Worm (Caenorhabditis elegans) whole organism, L4/young adult: ENCODE data around the gene meg-4.
"Not testable (repeated sequence)": the region's sequence is repeated elsewhere in the genome, so short reads cannot be mapped to it uniquely, and the experiment has no call there.

Experiments used
- W03F9.2 ChIP-seq: fragments of 150-350 bp; optimal IDR thresholded peaks from 2 replicates; lab custom pipeline; 2014; ENCODE audit warnings: missing biosample characterization, missing genetic modification characterization
- dao-5 ChIP-seq: sonication (generic microtip); optimal IDR thresholded peaks from 2 replicates; lab custom pipeline; 2016; ENCODE audit warnings: missing genotype, missing genetic modification characterization, moderate library complexity, missing compliant biosample characterization
- him-1 ChIP-seq: sonication (generic microtip); optimal IDR thresholded peaks from 2 replicates; lab custom pipeline; 2016; ENCODE audit warnings: missing genotype, missing genetic modification reagents, missing genetic modification characterization, missing compliant biosample characterization

meg-4 gene

ce11 chrX:1690894-1691293 lies 8.1 kb downstream of the meg-4 start, which contains the start of gene C36C9.6:
Gene C36C9.6, minus strand, starts transcription at chrX:1690994.
- TF ChIP-seq him-1 (tag; lab: Kevin White, UChicago); W03F9.2; dao-5 (tag; lab: Kevin White, UChicago): not testable (repeated sequence)

- not testable (repeated sequence) for TF ChIP-seq dao-5 (tag; lab: Kevin White, UChicago); him-1 (tag; lab: Kevin White, UChicago); W03F9.2
These were observed 14.1 kb downstream of the meg-4 start, which contains the start of gene C36C9.4 for ce11 chrX:1696879-1697278. Gene C36C9.4, minus strand, starts transcription at chrX:1696979.

DNA sequence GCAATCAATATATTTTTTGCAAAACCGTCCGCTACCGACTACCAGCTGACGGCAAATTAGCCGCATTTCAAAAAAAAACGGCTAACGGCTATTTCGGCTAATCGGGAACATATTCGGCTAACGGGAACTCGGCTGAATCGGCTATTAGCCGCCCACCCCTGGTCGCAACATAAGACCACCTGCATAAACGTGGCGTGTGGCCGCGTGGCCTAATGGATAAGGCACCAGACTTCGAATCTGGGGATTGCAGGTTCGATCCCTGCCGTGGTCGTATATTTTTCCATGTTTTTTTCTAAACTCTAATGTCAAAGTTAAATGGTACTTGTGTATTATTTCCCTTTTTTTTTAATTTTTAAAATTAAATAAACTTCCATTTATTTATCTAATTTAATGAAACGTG lies 15.7 kb downstream of the meg-4 start:
- no peak for TF ChIP-seq dao-5 (tag; lab: Kevin White, UChicago)
- TF ChIP-seq him-1 (tag; lab: Kevin White, UChicago), result no peak
- TF ChIP-seq W03F9.2, result no peak

ce11 chrX:1703049-1703448 lies 20.3 kb downstream of the meg-4 start:
- TF ChIP-seq W03F9.2 (no peak), dao-5 (tag; lab: Kevin White, UChicago) (no peak), him-1 (tag; lab: Kevin White, UChicago) (no peak)

DNA sequence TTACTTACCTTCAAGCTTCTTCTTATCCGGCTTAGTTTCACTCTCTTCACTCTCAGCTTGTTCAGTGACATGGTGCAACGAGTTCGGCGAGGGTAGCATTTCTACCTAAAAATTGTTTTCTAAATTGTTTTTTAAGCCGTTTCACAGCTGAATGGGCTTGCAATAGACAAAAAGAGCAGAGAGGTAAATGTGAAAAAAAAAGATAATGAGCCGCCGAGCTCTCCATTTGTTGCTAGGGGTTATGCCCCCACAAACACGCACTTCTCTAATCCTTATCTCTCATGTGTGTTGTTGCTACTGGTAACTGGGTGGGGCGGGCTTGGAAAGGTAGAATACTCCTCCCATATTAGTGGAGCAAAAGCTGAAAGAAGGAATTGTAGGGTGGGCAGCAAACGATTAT lies 21.1 kb downstream of the meg-4 start, which contains the start of gene C36C9.5:
TSS of gene C36C9.5 (minus strand) at position 101 of the 400 bp plus-strand sequence.
- TF ChIP-seq dao-5 (tag; lab: Kevin White, UChicago), result no peak
- no peak for TF ChIP-seq him-1 (tag; lab: Kevin White, UChicago)
- no peak for TF ChIP-seq W03F9.2

ce11 chrX:1706538-1706937 lies 23.8 kb downstream of the meg-4 start, which contains the start of gene F07G6.5:
Gene F07G6.5, minus strand, starts transcription at chrX:1706638.
- TF ChIP-seq dao-5 (tag; lab: Kevin White, UChicago), result no peak
- TF ChIP-seq him-1 (tag; lab: Kevin White, UChicago), result no peak
- TF ChIP-seq W03F9.2, result no peak

DNA sequence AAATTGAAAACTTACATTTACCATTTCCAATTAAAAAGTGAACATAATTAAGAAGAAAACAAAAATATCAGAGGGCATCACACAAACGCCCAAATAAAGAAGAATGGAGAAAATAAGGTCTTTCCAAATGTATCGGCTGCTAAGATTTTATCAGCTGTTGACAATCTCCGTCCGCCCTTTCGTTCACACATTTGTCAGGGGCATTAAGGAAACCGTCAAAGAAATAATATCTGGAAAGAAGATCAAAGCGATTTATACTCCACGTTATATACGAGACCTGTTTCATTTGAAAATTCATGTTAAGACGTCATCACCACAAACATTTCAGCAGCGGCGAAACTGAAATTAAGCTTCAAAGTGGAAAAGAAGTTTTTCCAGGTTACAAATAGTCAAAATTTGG lies 29.8 kb downstream of the meg-4 start, which contains the start of gene fbxa-52:
TSS of gene fbxa-52 (minus strand) at position 101 of the 400 bp plus-strand sequence.
- TF ChIP-seq him-1 (tag; lab: Kevin White, UChicago), result no peak
- no peak for TF ChIP-seq dao-5 (tag; lab: Kevin White, UChicago)
- no peak for TF ChIP-seq W03F9.2

ce11 chrX:1718479-1718878 lies 35.7 kb downstream of the meg-4 start, which contains the start of gene fbxa-53:
Gene fbxa-53, minus strand, starts transcription at chrX:1718579.
- TF ChIP-seq him-1 (tag; lab: Kevin White, UChicago) (no peak), dao-5 (tag; lab: Kevin White, UChicago) (no peak), W03F9.2 (no peak)

- TF ChIP-seq W03F9.2 (no peak), dao-5 (tag; lab: Kevin White, UChicago) (no peak), him-1 (tag; lab: Kevin White, UChicago) (no peak)
These were observed 37.6 kb downstream of the meg-4 start, which contains the start of gene F07G6.8 for ce11 chrX:1720359-1720758. Gene F07G6.8, minus strand, starts transcription at chrX:1720459.

- no peak for TF ChIP-seq dao-5 (tag; lab: Kevin White, UChicago)
- TF ChIP-seq W03F9.2, result no peak
- TF ChIP-seq him-1 (tag; lab: Kevin White, UChicago), result no peak
These were observed 44.3 kb downstream of the meg-4 start, which contains the start of gene F07G6.2 for ce11 chrX:1727056-1727455. Gene F07G6.2, plus strand, starts transcription at chrX:1727356.

ce11 chrX:1729558-1729957 lies 46.8 kb downstream of the meg-4 start, which contains the start of gene dgn-3:
Gene dgn-3, plus strand, starts transcription at chrX:1729858.
- TF ChIP-seq W03F9.2, result no peak
- no peak for TF ChIP-seq him-1 (tag; lab: Kevin White, UChicago)
- no peak for TF ChIP-seq dao-5 (tag; lab: Kevin White, UChicago)

- no peak for TF ChIP-seq W03F9.2
- no peak for TF ChIP-seq him-1 (tag; lab: Kevin White, UChicago)
- TF ChIP-seq dao-5 (tag; lab: Kevin White, UChicago), result no peak
These were observed 53.2 kb downstream of the meg-4 start, which contains the start of gene F07G6.12 for ce11 chrX:1735941-1736340. Gene F07G6.12, plus strand, starts transcription at chrX:1736241.
